Worm (Caenorhabditis elegans) whole organism, L1 larva: ENCODE data around the gene cyp-43A1.
A peak's percentile ranks its signal among the peaks of the same experiment; 100 is the strongest.

ENCODE experiments used
- C16A3.4 ChIP-seq: fragments of 150-350 bp; optimal IDR thresholded peaks from 2 replicates; lab custom pipeline; 2014; ENCODE audit warnings: missing biosample characterization, missing genetic modification characterization
- C34B4.2 ChIP-seq: sonication (generic microtip); optimal IDR thresholded peaks from 2 replicates; lab custom pipeline; 2017; ENCODE audit warnings: mild to moderate bottlenecking, missing genetic modification characterization, missing compliant biosample characterization
- Y116A8C.19 ChIP-seq: sonication (generic microtip); optimal IDR thresholded peaks from 2 replicates; lab custom pipeline; 2016; ENCODE audit warnings: missing compliant biosample characterization, missing genetic modification characterization, borderline replicate concordance
- aha-1 ChIP-seq: fragments of 150-350 bp; optimal IDR thresholded peaks from 2 replicates; lab custom pipeline; 2014; ENCODE audit warnings: missing biosample characterization, missing genetic modification characterization
- alr-1 ChIP-seq: fragments of 200-800 bp; sonication (Bioruptor generic); optimal IDR thresholded peaks from 2 replicates; lab custom pipeline; 2018; ENCODE audit warnings: borderline replicate concordance, mild to moderate bottlenecking, missing genetic modification characterization, missing compliant biosample characterization
- blmp-1 ChIP-seq: fragments of 150-350 bp; optimal IDR thresholded peaks from 2 replicates; lab custom pipeline; 2014; ENCODE audit warnings: missing biosample characterization, missing genetic modification characterization
- ceh-8 ChIP-seq: fragments of 200-800 bp; sonication (Bioruptor generic); optimal IDR thresholded peaks from 2 replicates; lab custom pipeline; 2018; ENCODE audit warnings: mild to moderate bottlenecking, missing genetic modification characterization, moderate library complexity, missing compliant biosample characterization
- ceh-82 ChIP-seq, 3 experiments: fragments of 150-350 bp in 1 of 3; sonication (generic microtip) in 2 of 3; optimal IDR thresholded peaks; 2 replicates each; lab custom pipeline; 2014 to 2017; ENCODE audit warnings: missing biosample characterization in 3 of 3, missing genetic modification characterization in 3 of 3
- ceh-90 ChIP-seq: sonication (generic microtip); optimal IDR thresholded peaks from 2 replicates; lab custom pipeline; 2016; ENCODE audit warnings: missing genetic modification characterization, missing compliant biosample characterization
- ces-1 ChIP-seq: fragments of 150-350 bp; optimal IDR thresholded peaks from 2 replicates; lab custom pipeline; 2014; ENCODE audit warnings: missing biosample characterization, missing genetic modification reagents, missing genetic modification characterization
- efl-3 ChIP-seq: fragments of 200-800 bp; sonication (Bioruptor generic); optimal IDR thresholded peaks from 2 replicates; lab custom pipeline; 2018; ENCODE audit warnings: mild to moderate bottlenecking, missing genetic modification characterization, missing compliant biosample characterization
- egl-13 ChIP-seq: sonication (generic microtip); optimal IDR thresholded peaks from 2 replicates; lab custom pipeline; 2016; ENCODE audit warnings: missing genotype, missing genetic modification reagents, missing genetic modification characterization, missing compliant biosample characterization
- elt-2 ChIP-seq: sonication (generic microtip); optimal IDR thresholded peaks from 2 replicates; lab custom pipeline; 2016; ENCODE audit warnings: missing genetic modification characterization, mild to moderate bottlenecking, inconsistent platforms, missing compliant biosample characterization, missing genetic modification reagents
- elt-3 ChIP-seq, 6 experiments: fragments of 150-350 bp in 1 of 6; sonication (generic microtip); optimal IDR thresholded peaks; 2 replicates each; lab custom pipeline; 2017 to 2018; ENCODE audit warnings: missing biosample characterization in 6 of 6, missing genetic modification characterization in 6 of 6, inconsistent platforms in 1 of 6
- fkh-8 ChIP-seq: sonication (generic microtip); optimal IDR thresholded peaks from 2 replicates; lab custom pipeline; 2016; ENCODE audit warnings: mild to moderate bottlenecking, missing genetic modification characterization, missing compliant biosample characterization
- fos-1 ChIP-seq: fragments of 150-350 bp; optimal IDR thresholded peaks from 2 replicates; lab custom pipeline; 2014; ENCODE audit warnings: missing biosample characterization, missing genetic modification characterization
- hlh-17 ChIP-seq: fragments of 200-800 bp; sonication (Bioruptor generic); optimal IDR thresholded peaks from 2 replicates; lab custom pipeline; 2018; ENCODE audit warnings: missing genetic modification characterization, mild to moderate bottlenecking, missing compliant biosample characterization, moderate library complexity, borderline replicate concordance
- hlh-4 ChIP-seq: sonication (generic microtip); optimal IDR thresholded peaks from 2 replicates; lab custom pipeline; 2016; ENCODE audit warnings: mild to moderate bottlenecking, missing genetic modification characterization, missing compliant biosample characterization
- irx-1 ChIP-seq: sonication (generic microtip); optimal IDR thresholded peaks from 2 replicates; lab custom pipeline; 2016; ENCODE audit warnings: missing genetic modification characterization, missing compliant biosample characterization
- isw-1 ChIP-seq: fragments of 200-800 bp; sonication (Bioruptor generic); IDR thresholded peaks from 2 replicates; pipeline ENCODE4 v1.3.6; 2022; ENCODE audit warnings: missing genetic modification characterization, missing compliant biosample characterization
- lin-13 ChIP-seq: fragments of 150-350 bp; optimal IDR thresholded peaks from 2 replicates; lab custom pipeline; 2014; ENCODE audit warnings: missing biosample characterization, missing genetic modification reagents, missing genetic modification characterization
- lin-35 ChIP-seq, 2 experiments: fragments of 150-350 bp; optimal IDR thresholded peaks; 2 replicates each; lab custom pipeline; 2014; ENCODE audit warnings: missing biosample characterization in 2 of 2, missing genetic modification characterization in 2 of 2, missing genetic modification reagents in 2 of 2
- lin-39 ChIP-seq: fragments of 150-350 bp; optimal IDR thresholded peaks from 2 replicates; lab custom pipeline; 2014; ENCODE audit warnings: missing biosample characterization, missing genetic modification reagents, missing genetic modification characterization
- lir-3 ChIP-seq: sonication (generic microtip); optimal IDR thresholded peaks from 2 replicates; lab custom pipeline; 2016; ENCODE audit warnings: mild to moderate bottlenecking, missing genetic modification characterization, moderate library complexity, missing compliant biosample characterization; ENCODE audit not compliant: poor library complexity
- mab-9 ChIP-seq: fragments of 200-800 bp; sonication (Bioruptor generic); IDR thresholded peaks from 2 replicates; pipeline ENCODE4 v1.3.6; 2022; ENCODE audit warnings: missing genetic modification reagents, missing genetic modification characterization, missing compliant biosample characterization
- mdl-1 ChIP-seq, 2 experiments: fragments of 150-350 bp; optimal IDR thresholded peaks; 2 replicates each; lab custom pipeline; 2014 to 2017; ENCODE audit warnings: missing biosample characterization in 2 of 2, missing genetic modification characterization in 2 of 2, inconsistent platforms in 1 of 2
- mep-1 ChIP-seq: fragments of 150-350 bp; optimal IDR thresholded peaks from 2 replicates; lab custom pipeline; 2014; ENCODE audit warnings: missing biosample characterization, missing genetic modification characterization
- nhr-12 ChIP-seq: sonication (generic microtip); optimal IDR thresholded peaks from 2 replicates; lab custom pipeline; 2017; ENCODE audit warnings: missing biosample characterization, missing genetic modification characterization
- nhr-237 ChIP-seq: fragments of 150-350 bp; optimal IDR thresholded peaks from 2 replicates; lab custom pipeline; 2014; ENCODE audit warnings: missing biosample characterization, missing genetic modification characterization
- nhr-28 ChIP-seq: fragments of 150-350 bp; optimal IDR thresholded peaks from 2 replicates; lab custom pipeline; 2014; ENCODE audit warnings: missing biosample characterization, missing genetic modification characterization
- nhr-71 ChIP-seq: sonication (generic microtip); optimal IDR thresholded peaks from 2 replicates; lab custom pipeline; 2016; ENCODE audit warnings: mild to moderate bottlenecking, missing genetic modification characterization, moderate library complexity, missing compliant biosample characterization
- nhr-84 ChIP-seq: sonication (generic microtip); optimal IDR thresholded peaks from 2 replicates; lab custom pipeline; 2017; ENCODE audit warnings: missing biosample characterization, missing genetic modification characterization
- nhr-85 ChIP-seq: sonication (generic microtip); peaks from one replicate; lab custom pipeline; 2016; ENCODE audit warnings: missing genetic modification characterization, inconsistent platforms, missing compliant biosample characterization
- nhr-90 ChIP-seq: sonication (generic microtip); optimal IDR thresholded peaks from 2 replicates; lab custom pipeline; 2016; ENCODE audit warnings: mild to moderate bottlenecking, missing genetic modification characterization, missing compliant biosample characterization; ENCODE audit not compliant: poor library complexity
- pax-3 ChIP-seq: fragments of 200-800 bp; sonication (Bioruptor generic); optimal IDR thresholded peaks from 2 replicates; lab custom pipeline; 2018; ENCODE audit warnings: mild to moderate bottlenecking, missing genetic modification characterization, moderate library complexity, missing compliant biosample characterization
- pqm-1 ChIP-seq: sonication (generic microtip); optimal IDR thresholded peaks from 3 replicates; lab custom pipeline; 2017; ENCODE audit warnings: missing biosample characterization, missing genetic modification characterization
- rnt-1 ChIP-seq: sonication (generic microtip); optimal IDR thresholded peaks from 2 replicates; lab custom pipeline; 2016; ENCODE audit warnings: mild to moderate bottlenecking, missing genetic modification characterization, moderate library complexity, missing compliant biosample characterization
- skn-1 ChIP-seq: fragments of 150-350 bp; optimal IDR thresholded peaks from 2 replicates; lab custom pipeline; 2014; ENCODE audit warnings: missing biosample characterization, missing genetic modification characterization
- snu-23 ChIP-seq: sonication (generic microtip); optimal IDR thresholded peaks from 2 replicates; lab custom pipeline; 2016; ENCODE audit warnings: missing genetic modification characterization, missing compliant biosample characterization
- sox-4 ChIP-seq: sonication (generic microtip); optimal IDR thresholded peaks from 2 replicates; lab custom pipeline; 2016; ENCODE audit warnings: missing genetic modification characterization, missing compliant biosample characterization
- sup-37 ChIP-seq: fragments of 200-800 bp; sonication (Bioruptor generic); optimal IDR thresholded peaks from 2 replicates; lab custom pipeline; 2018; ENCODE audit warnings: mild to moderate bottlenecking, missing genetic modification characterization, missing compliant biosample characterization
- swsn-7 ChIP-seq: sonication (generic microtip); optimal IDR thresholded peaks from 2 replicates; lab custom pipeline; 2016; ENCODE audit warnings: missing genetic modification characterization, missing compliant biosample characterization
- tbx-2 ChIP-seq: sonication (generic microtip); optimal IDR thresholded peaks from 2 replicates; lab custom pipeline; 2016; ENCODE audit warnings: missing genetic modification characterization, missing compliant biosample characterization
- unc-62 ChIP-seq: fragments of 150-350 bp; optimal IDR thresholded peaks from 2 replicates; lab custom pipeline; 2014; ENCODE audit warnings: missing biosample characterization, missing genetic modification reagents, missing genetic modification characterization
- unc-86 ChIP-seq: sonication (generic microtip); optimal IDR thresholded peaks from 2 replicates; lab custom pipeline; 2016; ENCODE audit warnings: missing genetic modification characterization, missing compliant biosample characterization
- unc-98 ChIP-seq: fragments of 200-800 bp; sonication (Bioruptor generic); IDR thresholded peaks from 2 replicates; pipeline ENCODE4 v1.3.6; 2022; ENCODE audit warnings: missing genetic modification characterization, missing compliant biosample characterization
- ztf-11 ChIP-seq, 2 experiments: sonication (generic microtip); optimal IDR thresholded peaks; 2 replicates each; lab custom pipeline; 2016 to 2017; ENCODE audit warnings: missing genetic modification characterization in 2 of 2, missing biosample characterization in 1 of 2, missing compliant biosample characterization in 1 of 2
- ztf-4 ChIP-seq: fragments of 150-350 bp; optimal IDR thresholded peaks from 2 replicates; lab custom pipeline; 2014; ENCODE audit warnings: missing biosample characterization, missing genetic modification characterization

cyp-43A1 gene

DNA sequence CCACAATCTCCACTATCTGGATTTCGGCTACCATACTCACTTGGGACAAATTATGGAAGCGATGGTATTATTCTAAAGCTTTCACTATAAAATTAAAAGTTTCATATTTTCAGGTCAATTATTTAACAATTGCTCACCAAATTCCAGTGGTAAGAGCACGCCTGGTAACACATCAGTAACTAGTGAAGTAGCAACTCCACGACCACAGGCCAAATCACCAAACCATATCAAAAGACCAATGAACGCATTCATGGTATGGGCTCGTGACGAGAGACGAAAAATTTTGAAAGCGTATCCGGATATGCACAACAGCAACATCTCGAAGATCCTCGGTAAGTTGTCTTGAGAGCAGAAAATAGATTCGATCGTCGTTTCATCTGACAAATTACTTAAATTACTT lies 41.7 kb upstream of the cyp-43A1 start:
- TF ChIP-seq nhr-28 (tag; lab: Kevin White, UChicago) (no peak), nhr-71 (tag; lab: Kevin White, UChicago) (no peak), sup-37 (GFP tag; lab: Kevin White, UChicago) (no peak), alr-1 (tag; lab: Kevin White, UChicago) (no peak)

DNA sequence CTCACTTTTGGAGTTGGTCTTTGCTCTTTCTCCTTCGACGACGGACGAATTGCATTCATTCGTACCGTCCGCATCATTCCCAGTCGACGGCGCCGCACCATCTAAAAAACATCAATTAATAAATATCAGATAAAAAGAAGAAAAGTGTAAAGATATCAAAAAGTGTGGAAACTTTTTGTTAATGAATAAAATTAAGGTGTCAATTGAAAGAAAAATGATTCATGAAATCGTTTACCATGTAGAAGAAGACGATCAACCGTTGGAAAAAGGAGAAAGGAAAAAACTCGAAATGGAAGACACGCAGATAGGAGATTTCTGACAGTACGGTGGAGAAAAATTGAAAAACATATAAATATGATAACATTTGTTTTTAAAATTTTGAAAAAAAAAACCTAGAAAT lies 34.2 kb upstream of the cyp-43A1 start, which contains the start of gene set-19:
Gene set-19, minus strand, starts transcription at position 101 of the 400 bp plus-strand sequence.
- TF ChIP-seq unc-62 (GFP tag; lab: Kevin White, UChicago) (no peak), lin-13 (no peak), Y116A8C.19 (tag; lab: Kevin White, UChicago) (no peak), pqm-1 (tag; lab: Kevin White, UChicago) (no peak), sup-37 (GFP tag; lab: Kevin White, UChicago) (no peak), ces-1 (GFP tag; lab: Kevin White, UChicago) (no peak), lin-35 (GFP tag; optimal IDR thresholded peaks at IDR 0.05; lab: Kevin White, UChicago) (no peak), nhr-12 (no peak), ztf-11 (tag; optimal IDR thresholded peaks at IDR 0.05; lab: Kevin White, UChicago) (no peak), irx-1 (no peak), ceh-90 (tag; lab: Kevin White, UChicago) (no peak), elt-3 (tag; optimal IDR thresholded peaks at IDR 0.05; lab: Kevin White, UChicago) (no peak), C34B4.2 (tag; lab: Kevin White, UChicago) (no peak), elt-2 (tag; lab: Kevin White, UChicago) (no peak), egl-13 (tag; lab: Kevin White, UChicago) (no peak)

DNA sequence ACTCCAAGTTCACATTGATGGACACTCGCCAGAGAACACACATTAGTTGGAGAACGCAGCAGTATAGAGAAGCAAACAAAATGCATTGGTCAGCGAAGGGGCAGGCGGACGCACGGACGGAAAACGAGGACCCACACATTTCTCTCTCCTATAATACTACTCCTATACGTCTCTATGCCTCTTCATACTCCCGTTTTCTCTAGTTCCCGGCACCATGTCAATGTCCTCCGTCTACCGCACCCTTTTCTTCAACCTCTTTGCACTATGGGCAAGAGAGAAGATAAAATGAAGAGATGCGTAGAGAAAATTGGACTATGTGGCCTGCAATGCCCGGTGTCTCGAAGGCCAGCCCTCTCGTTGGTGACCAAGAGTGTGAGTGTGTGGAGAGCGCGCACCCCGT lies 28.3 kb upstream of the cyp-43A1 start, which contains the start of gene set-20:
Gene set-20, minus strand, starts transcription at position 94 of the 400 bp plus-strand sequence.
- TF ChIP-seq mdl-1 (tag; optimal IDR thresholded peaks at IDR 0.05; lab: Kevin White, UChicago) (peak in 1 of 2 experiments; percentile 58), fkh-8 (peak; percentile 69), nhr-90 (tag; lab: Kevin White, UChicago) (no peak), mab-9 (no peak), irx-1 (no peak), rnt-1 (tag; lab: Kevin White, UChicago) (peak; percentile 55), swsn-7 (tag; lab: Kevin White, UChicago) (peak; percentile 43), nhr-237 (tag; lab: Kevin White, UChicago) (no peak), nhr-71 (tag; lab: Kevin White, UChicago) (peak; percentile 72), ceh-8 (GFP tag; lab: Kevin White, UChicago) (no peak), lin-39 (tag; lab: Kevin White, UChicago) (no peak), fos-1 (tag; lab: Kevin White, UChicago) (no peak), efl-3 (no peak), aha-1 (no peak), unc-98 (GFP tag; lab: Robert Waterston, UW) (no peak), hlh-17 (GFP tag; lab: Kevin White, UChicago) (no peak), nhr-12 (no peak), nhr-85 (tag; lab: Kevin White, UChicago) (peak; percentile 86), ceh-82 (tag; optimal IDR thresholded peaks at IDR 0.05; lab: Kevin White, UChicago) (peak in 2 of 3 experiments; percentile 27 to 45), tbx-2 (tag; lab: Kevin White, UChicago) (no peak), unc-86 (peak; percentile 13), unc-62 (GFP tag; lab: Kevin White, UChicago) (no peak), elt-2 (tag; lab: Kevin White, UChicago) (no peak), ztf-4 (tag; lab: Kevin White, UChicago) (peak; percentile 45), snu-23 (GFP tag; lab: Kevin White, UChicago) (peak; percentile 84), ceh-90 (tag; lab: Kevin White, UChicago) (no peak), isw-1 (no peak), skn-1 (tag; lab: Kevin White, UChicago) (no peak), sox-4 (tag; lab: Kevin White, UChicago) (no peak), C16A3.4 (peak; percentile 26), lir-3 (no peak), blmp-1 (tag; lab: Kevin White, UChicago) (peak; percentile 69), nhr-84 (tag; lab: Kevin White, UChicago) (no peak), pax-3 (tag; lab: Kevin White, UChicago) (no peak), lin-35 (GFP tag; optimal IDR thresholded peaks at IDR 0.05; lab: Kevin White, UChicago) (peak; percentile 41 to 42), hlh-4 (tag; lab: Kevin White, UChicago) (no peak), mep-1 (tag; lab: Kevin White, UChicago) (peak; percentile 80)
